Worm (Caenorhabditis elegans) whole organism, midembryonic: ENCODE data around the gene R151.8.

Experiments
- ztf-23 ChIP-seq: fragments of 200-800 bp; sonication (Bioruptor generic); IDR thresholded peaks from 2 replicates; pipeline ENCODE4 v1.3.6; 2022; ENCODE audit warnings: missing genetic modification reagents, missing genetic modification characterization, missing compliant biosample characterization
- ztf-29 ChIP-seq: fragments of 200-800 bp; sonication (Bioruptor generic); IDR thresholded peaks from 2 replicates; pipeline ENCODE4 v1.3.6; 2022; ENCODE audit warnings: missing genetic modification reagents, missing genetic modification characterization, missing compliant biosample characterization

DNA sequence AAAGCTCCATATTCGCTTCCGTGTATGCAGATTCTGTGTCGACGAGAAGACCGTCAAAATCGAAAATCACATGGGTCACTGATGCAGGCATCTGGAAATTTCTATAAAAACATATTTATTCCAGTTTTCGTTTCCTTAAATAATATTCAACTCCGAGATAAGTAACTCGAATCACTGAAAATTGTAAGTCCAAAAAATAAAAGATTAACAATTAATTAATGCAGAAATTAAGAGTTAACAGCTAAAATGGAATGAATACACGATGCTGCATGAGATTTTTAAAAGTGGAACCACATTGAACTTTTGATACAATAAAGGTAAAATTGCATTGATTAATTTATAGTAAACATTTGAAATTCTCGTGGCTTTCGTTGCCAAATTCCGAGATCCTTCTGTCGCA is 1.3 kb upstream of the R151.8 start, which contains the start of gene R151.10:
- no peak for TF ChIP-seq ztf-23 (GFP tag; lab: Robert Waterston, UW)
- TF ChIP-seq ztf-29 (GFP tag; lab: Robert Waterston, UW) = no peak
